Worm (Caenorhabditis elegans): ENCODE measurements around the gene col-175.

DNA sequence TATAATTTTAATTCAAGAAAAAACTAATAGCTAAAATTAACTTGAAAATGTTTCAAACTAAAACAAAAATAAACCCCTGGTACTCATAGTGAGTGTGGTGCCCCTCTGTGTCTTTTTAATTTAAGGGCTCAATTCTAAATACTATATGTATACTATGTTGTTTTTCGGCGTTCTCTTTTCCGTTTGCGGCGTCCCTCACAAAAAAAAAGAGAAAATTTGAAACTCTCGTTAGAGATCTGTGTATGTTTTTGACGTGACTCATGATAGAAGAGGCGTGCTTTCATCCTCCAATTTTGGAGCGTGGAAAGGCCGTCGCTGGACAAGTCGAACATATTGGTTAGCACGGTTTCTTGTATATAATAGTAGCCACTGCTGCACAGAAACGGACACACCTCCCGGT lies 17.1 kb upstream of the col-175 start, which contains the start of gene pes-8:
- no peak for TF ChIP-seq W03F9.2 (tag; optimal IDR thresholded peaks at IDR 0.05)
- TF ChIP-seq him-1 (tag; optimal IDR thresholded peaks at IDR 0.05) = no peak
